Fruit fly (Drosophila melanogaster) whole organism, embryonic: ENCODE data around the gene CG14655.

Source experiments
- Antp ChIP-seq: fragments of 200-800 bp; sonication (Bioruptor generic); optimal IDR thresholded peaks from 3 replicates; lab custom pipeline; 2016; ENCODE audit warnings: missing biosample characterization, missing genetic modification characterization
- BEAF-32 ChIP-seq: fragments of 200-800 bp; sonication (Bioruptor generic); optimal IDR thresholded peaks from 3 replicates; lab custom pipeline; 2017; ENCODE audit warnings: missing biosample characterization, missing genetic modification characterization, mild to moderate bottlenecking, moderate library complexity, missing genetic modification reagents
- Blimp-1 ChIP-seq: fragments of 200-800 bp; sonication (Bioruptor generic); optimal IDR thresholded peaks from 3 replicates; lab custom pipeline; 2018; ENCODE audit warnings: missing biosample characterization, missing genetic modification characterization, mild to moderate bottlenecking, moderate library complexity, missing genetic modification reagents
- CG12155 ChIP-seq: fragments of 200-800 bp; sonication (Bioruptor generic); optimal IDR thresholded peaks from 3 replicates; lab custom pipeline; 2016; ENCODE audit warnings: missing biosample characterization, missing genetic modification characterization
- CG12659 ChIP-seq: fragments of 200-800 bp; sonication (Bioruptor generic); optimal IDR thresholded peaks from 3 replicates; lab custom pipeline; 2017; ENCODE audit warnings: mild to moderate bottlenecking, missing biosample characterization, missing genetic modification reagents, missing genetic modification characterization
- CG12744 ChIP-seq: fragments of 200-800 bp; sonication (Bioruptor generic); optimal IDR thresholded peaks from 2 replicates; lab custom pipeline; 2016; ENCODE audit warnings: missing biosample characterization, missing genetic modification characterization
- CG13296 ChIP-seq: fragments of 200-800 bp; sonication (Bioruptor generic); optimal IDR thresholded peaks from 3 replicates; lab custom pipeline; 2018; ENCODE audit warnings: missing biosample characterization, mild to moderate bottlenecking, missing genetic modification characterization
- CG17612 ChIP-seq: fragments of 200-800 bp; sonication (Bioruptor generic); IDR thresholded peaks from 2 replicates; pipeline ENCODE4 v1.3.6; 2022; ENCODE audit warnings: missing biosample characterization, missing genetic modification characterization
- CG18262 ChIP-seq: fragments of 200-800 bp; optimal IDR thresholded peaks from 3 replicates; lab custom pipeline; 2019; ENCODE audit warnings: missing biosample characterization, mild to moderate bottlenecking, missing genetic modification characterization, moderate library complexity
- CG1832 ChIP-seq: fragments of 200-800 bp; sonication (Bioruptor generic); optimal IDR thresholded peaks from 2 replicates; lab custom pipeline; 2017; ENCODE audit warnings: missing biosample characterization, mild to moderate bottlenecking, missing genetic modification characterization, inconsistent platforms
- CG18764 ChIP-seq: fragments of 200-800 bp; sonication (Bioruptor generic); optimal IDR thresholded peaks from 3 replicates; lab custom pipeline; 2016; ENCODE audit warnings: missing biosample characterization, missing genetic modification characterization
- CG3163 ChIP-seq: fragments of 200-800 bp; sonication (Bioruptor generic); optimal IDR thresholded peaks from 3 replicates; lab custom pipeline; 2016; ENCODE audit warnings: missing biosample characterization, missing genetic modification characterization
- CG34224 ChIP-seq: fragments of 200-800 bp; sonication (Bioruptor generic); IDR thresholded peaks from 3 replicates; pipeline ENCODE4 v1.3.6; 2022; ENCODE audit warnings: missing biosample characterization, missing genetic modification characterization; ENCODE audit not compliant: partially characterized antibody
- CG4328 ChIP-seq: fragments of 200-800 bp; sonication (Bioruptor generic); optimal IDR thresholded peaks from 3 replicates; lab custom pipeline; 2017; ENCODE audit warnings: missing biosample characterization, missing genetic modification reagents, missing genetic modification characterization
- CG4730 ChIP-seq: fragments of 200-800 bp; sonication (Bioruptor generic); IDR thresholded peaks from 2 replicates; pipeline ENCODE4 v1.3.6; 2022; ENCODE audit warnings: missing biosample characterization, missing genetic modification characterization
- CG7357 ChIP-seq: fragments of 200-800 bp; sonication (Bioruptor generic); IDR thresholded peaks from 3 replicates; pipeline ENCODE4 v1.3.6; 2022; ENCODE audit warnings: missing biosample characterization, missing genetic modification characterization
- CG7745 ChIP-seq: fragments of 200-800 bp; sonication (Bioruptor generic); optimal IDR thresholded peaks from 2 replicates; lab custom pipeline; 2018; ENCODE audit warnings: missing biosample characterization, mild to moderate bottlenecking, missing genetic modification characterization, moderate library complexity
- CG7928 ChIP-seq: fragments of 200-800 bp; sonication (Bioruptor generic); optimal IDR thresholded peaks from 2 replicates; lab custom pipeline; 2017; ENCODE audit warnings: missing biosample characterization, mild to moderate bottlenecking, missing genetic modification characterization
- CG8281 ChIP-seq: fragments of 200-800 bp; sonication (Bioruptor generic); optimal IDR thresholded peaks from 2 replicates; lab custom pipeline; 2018; ENCODE audit warnings: missing biosample characterization, mild to moderate bottlenecking, missing genetic modification characterization, moderate library complexity
- CTCF ChIP-seq: fragments of 200-800 bp; sonication (Bioruptor generic); optimal IDR thresholded peaks from 2 replicates; lab custom pipeline; 2017; ENCODE audit warnings: missing biosample characterization, mild to moderate bottlenecking, missing genetic modification characterization, moderate library complexity
- Dad ChIP-seq: fragments of 200-800 bp; sonication (Bioruptor generic); optimal IDR thresholded peaks from 3 replicates; lab custom pipeline; 2016; ENCODE audit warnings: missing biosample characterization, missing genetic modification characterization
- Dip3 ChIP-seq: fragments of 200-800 bp; sonication (Bioruptor generic); optimal IDR thresholded peaks from 3 replicates; lab custom pipeline; 2016; ENCODE audit warnings: missing biosample characterization, missing genetic modification characterization
- Doc2 ChIP-seq: fragments of 200-800 bp; sonication (Bioruptor generic); IDR thresholded peaks from 2 replicates; pipeline ENCODE4 v1.3.6; 2022; ENCODE audit warnings: missing biosample characterization, missing genetic modification characterization
- Elba2 ChIP-seq: fragments of 200-800 bp; sonication (Bioruptor generic); optimal IDR thresholded peaks from 3 replicates; lab custom pipeline; 2016; ENCODE audit warnings: missing biosample characterization, missing genetic modification characterization
- HLH54F ChIP-seq: fragments of 200-800 bp; sonication (Bioruptor generic); optimal IDR thresholded peaks from 3 replicates; lab custom pipeline; 2016; ENCODE audit warnings: missing biosample characterization, missing genetic modification characterization
- HmgZ ChIP-seq: fragments of 200-800 bp; sonication (Bioruptor generic); optimal IDR thresholded peaks from 2 replicates; lab custom pipeline; 2018; ENCODE audit warnings: missing biosample characterization, mild to moderate bottlenecking, missing genetic modification characterization
- Hr3 ChIP-seq: fragments of 200-800 bp; sonication (Bioruptor generic); optimal IDR thresholded peaks from 3 replicates; lab custom pipeline; 2016; ENCODE audit warnings: missing biosample characterization, missing genetic modification characterization
- Hr39 ChIP-seq: fragments of >200 bp; optimal IDR thresholded peaks from 2 replicates; lab custom pipeline; 2017
- NFAT ChIP-seq: fragments of 200-800 bp; sonication (Bioruptor generic); IDR thresholded peaks from 2 replicates; pipeline ENCODE4 v1.3.6; 2022; ENCODE audit warnings: missing biosample characterization, missing genetic modification characterization
- Nf-YC ChIP-seq: fragments of 200-800 bp; optimal IDR thresholded peaks from 3 replicates; lab custom pipeline; 2019; ENCODE audit warnings: missing biosample characterization, mild to moderate bottlenecking, missing genetic modification characterization, moderate library complexity
- Rx ChIP-seq: fragments of 200-800 bp; sonication (Bioruptor generic); IDR thresholded peaks from 2 replicates; pipeline ENCODE4 v1.3.6; 2022; ENCODE audit warnings: missing biosample characterization, missing genetic modification characterization
- Six4 ChIP-seq: fragments of 200-800 bp; sonication (Bioruptor generic); optimal IDR thresholded peaks from 2 replicates; lab custom pipeline; 2016; ENCODE audit warnings: missing biosample characterization, missing genetic modification characterization
- Sry-δ ChIP-seq: fragments of 200-800 bp; sonication (Bioruptor generic); optimal IDR thresholded peaks from 2 replicates; lab custom pipeline; 2016; ENCODE audit warnings: missing biosample characterization, missing genetic modification characterization
- Stat92E ChIP-seq, 3 experiments: fragments of >200 bp in 2 of 3; fragments of 200-800 bp in 1 of 3; sonication (Bioruptor generic) in 1 of 3; optimal IDR thresholded peaks; 2 replicates each; lab custom pipeline; 2017 to 2019; ENCODE audit warnings: missing biosample characterization in 3 of 3, missing genetic modification characterization in 3 of 3, mild to moderate bottlenecking in 1 of 3, moderate library complexity in 1 of 3
- Xbp1 ChIP-seq: fragments of 200-800 bp; sonication (Bioruptor generic); optimal IDR thresholded peaks from 3 replicates; lab custom pipeline; 2016; ENCODE audit warnings: missing biosample characterization, mild to moderate bottlenecking, missing genetic modification characterization
- ase ChIP-seq: fragments of 200-800 bp; sonication (Bioruptor generic); IDR thresholded peaks from 3 replicates; pipeline ENCODE4 v1.3.6; 2022; ENCODE audit warnings: missing biosample characterization, missing genetic modification characterization
- corto ChIP-seq: fragments of 200-800 bp; sonication (Bioruptor generic); optimal IDR thresholded peaks from 2 replicates; lab custom pipeline; 2016; ENCODE audit warnings: missing biosample characterization, mild to moderate bottlenecking, missing genetic modification characterization, moderate library complexity
- fd64A ChIP-seq: fragments of 200-800 bp; sonication (Bioruptor generic); optimal IDR thresholded peaks from 3 replicates; lab custom pipeline; 2018; ENCODE audit warnings: missing biosample characterization, mild to moderate bottlenecking, missing genetic modification characterization
- gem ChIP-seq: fragments of 200-800 bp; sonication (Bioruptor generic); optimal IDR thresholded peaks from 2 replicates; lab custom pipeline; 2019; ENCODE audit warnings: missing biosample characterization, mild to moderate bottlenecking, missing genetic modification characterization, moderate library complexity
- h ChIP-seq: fragments of >200 bp; optimal IDR thresholded peaks from 2 replicates; lab custom pipeline; 2017
- ind ChIP-seq: fragments of 200-800 bp; sonication (Bioruptor generic); optimal IDR thresholded peaks from 3 replicates; lab custom pipeline; 2016; ENCODE audit warnings: missing biosample characterization, missing genetic modification characterization
- jigr1 ChIP-seq: fragments of 200-800 bp; sonication (Bioruptor generic); IDR thresholded peaks from 3 replicates; pipeline ENCODE4 v1.3.6; 2022; ENCODE audit warnings: missing biosample characterization, missing genetic modification characterization
- lbe ChIP-seq: fragments of 200-800 bp; sonication (Bioruptor generic); optimal IDR thresholded peaks from 2 replicates; lab custom pipeline; 2016; ENCODE audit warnings: missing biosample characterization, mild to moderate bottlenecking, missing genetic modification characterization
- luna ChIP-seq: fragments of 200-800 bp; sonication (Bioruptor generic); optimal IDR thresholded peaks from 2 replicates; lab custom pipeline; 2016; ENCODE audit warnings: missing biosample characterization, missing genetic modification characterization
- pho ChIP-seq: fragments of 200-800 bp; sonication (Bioruptor generic); optimal IDR thresholded peaks from 2 replicates; lab custom pipeline; 2016; ENCODE audit warnings: missing biosample characterization, missing genetic modification characterization
- schlank ChIP-seq: fragments of 200-800 bp; sonication (Bioruptor generic); optimal IDR thresholded peaks from 2 replicates; lab custom pipeline; 2018; ENCODE audit warnings: missing biosample characterization, mild to moderate bottlenecking, missing genetic modification characterization
- shn ChIP-seq: fragments of 200-800 bp; sonication (Bioruptor generic); optimal IDR thresholded peaks from 3 replicates; lab custom pipeline; 2016; ENCODE audit warnings: missing biosample characterization, missing genetic modification characterization
- sisA ChIP-seq: fragments of 200-800 bp; sonication (Bioruptor generic); IDR thresholded peaks from 2 replicates; pipeline ENCODE4 v1.3.6; 2022; ENCODE audit warnings: missing biosample characterization, missing genetic modification characterization
- sug ChIP-seq: fragments of 200-800 bp; optimal IDR thresholded peaks from 2 replicates; lab custom pipeline; 2019; ENCODE audit warnings: missing biosample characterization, mild to moderate bottlenecking, missing genetic modification characterization, moderate library complexity
- tgo ChIP-seq: fragments of 200-800 bp; sonication (Bioruptor generic); IDR thresholded peaks from 3 replicates; pipeline ENCODE4 v1.3.6; 2022; ENCODE audit warnings: missing biosample characterization, missing genetic modification characterization
- tna ChIP-seq: fragments of 200-800 bp; sonication (Bioruptor generic); IDR thresholded peaks from 2 replicates; pipeline ENCODE4 v1.3.6; 2022; ENCODE audit warnings: missing biosample characterization, missing genetic modification characterization; ENCODE audit not compliant: partially characterized antibody
- trem ChIP-seq: fragments of 200-800 bp; optimal IDR thresholded peaks from 3 replicates; lab custom pipeline; 2019; ENCODE audit warnings: missing biosample characterization, mild to moderate bottlenecking, missing genetic modification characterization, moderate library complexity
- wdn ChIP-seq: fragments of 200-800 bp; sonication (Bioruptor generic); IDR thresholded peaks from 2 replicates; pipeline ENCODE4 v1.3.6; 2022; ENCODE audit warnings: missing biosample characterization, missing genetic modification characterization

CG14655 gene

DNA sequence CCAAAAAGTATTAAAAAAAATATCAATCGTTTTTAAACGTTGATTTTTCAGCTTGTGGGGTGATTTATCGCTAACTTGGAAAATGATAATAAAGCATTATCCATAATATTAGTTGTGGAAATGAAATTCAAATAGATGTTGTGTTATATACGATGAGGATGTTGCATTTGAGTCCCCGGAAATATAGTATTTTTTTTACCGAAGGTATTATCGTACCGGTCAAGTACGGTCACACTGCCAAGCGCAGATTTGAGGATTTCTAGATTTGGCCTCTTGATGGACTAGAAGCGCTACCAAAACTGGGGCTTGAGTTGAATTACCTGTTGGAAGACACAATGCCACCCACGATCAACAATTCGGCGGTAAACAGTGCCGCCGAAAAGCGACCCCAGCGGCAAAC is 4.7 kb downstream of the CG14655 start (continued):
- TF ChIP-seq Rx (GFP tag; lab: Robert Waterston, UW) = no peak
- TF ChIP-seq CG7928 (GFP tag; lab: Kevin White, UChicago) = no peak
- TF ChIP-seq CG17612 (GFP tag; lab: Robert Waterston, UW) = no peak
- TF ChIP-seq Stat92E (GFP tag; optimal IDR thresholded peaks at IDR 0.05; lab: Kevin White, UChicago) = no peak
- TF ChIP-seq tna = no peak
- no peak for TF ChIP-seq CG18262
- no peak for TF ChIP-seq Six4 (GFP tag; lab: Kevin White, UChicago)
- TF ChIP-seq sug = peak; percentile 21
- TF ChIP-seq CG12659 = peak; percentile 56
- TF ChIP-seq shn = no peak
- TF ChIP-seq HLH54F (GFP tag; lab: Kevin White, UChicago) = peak; percentile 15
- TF ChIP-seq tgo = peak; percentile 41; the same call in 1 of the 3 replicates
- no peak for TF ChIP-seq luna
- TF ChIP-seq pho = peak; percentile 14
- no peak for TF ChIP-seq Nf-YC (tag; lab: Kevin White, UChicago)
- no peak for TF ChIP-seq CG34224 (GFP tag; lab: Robert Waterston, UW)
- no peak for TF ChIP-seq Hr39 (lab: Kevin White, UChicago)
- peak; percentile 15 for TF ChIP-seq CG18764
- no peak for TF ChIP-seq Blimp-1 (GFP tag; lab: Kevin White, UChicago)
- TF ChIP-seq CG13296 = no peak
- no peak for TF ChIP-seq CG1832 (GFP tag; lab: Kevin White, UChicago)
- TF ChIP-seq Elba2 (GFP tag; lab: Kevin White, UChicago) = peak; percentile 13
- TF ChIP-seq jigr1 (GFP tag; lab: Robert Waterston, UW) = no peak
- no peak for TF ChIP-seq NFAT
- TF ChIP-seq CG3163 (GFP tag; lab: Kevin White, UChicago) = no peak
- TF ChIP-seq CG4730 = no peak
- TF ChIP-seq ase = 0 out of 3 replicates have a peak, but pooled peaks have one; percentile 15
- no peak for TF ChIP-seq CG4328 (GFP tag; lab: Kevin White, UChicago)
- TF ChIP-seq BEAF-32 = peak; percentile 40
- peak; percentile 17 for TF ChIP-seq Sry-δ (GFP tag; lab: Kevin White, UChicago)
- no peak for TF ChIP-seq CG8281
- peak; percentile 91 for TF ChIP-seq CG7357 (GFP tag; lab: Robert Waterston, UW)
- TF ChIP-seq Dip3 (GFP tag; lab: Kevin White, UChicago) = peak; percentile 17
- TF ChIP-seq schlank (tag; lab: Kevin White, UChicago) = no peak
- peak; percentile 42 for TF ChIP-seq HmgZ (tag; lab: Kevin White, UChicago)
- no peak for TF ChIP-seq gem (tag; lab: Kevin White, UChicago)
- no peak for TF ChIP-seq lbe (GFP tag; lab: Kevin White, UChicago)
- peak; percentile 16 for TF ChIP-seq ind (GFP tag; lab: Kevin White, UChicago)
- no peak for TF ChIP-seq Doc2 (GFP tag; lab: Robert Waterston, UW)
- no peak for TF ChIP-seq h (lab: Kevin White, UChicago)
- TF ChIP-seq Xbp1 (GFP tag; lab: Kevin White, UChicago) = peak; percentile 59
- no peak for TF ChIP-seq fd64A (GFP tag; lab: Kevin White, UChicago)
- peak; percentile 38 for TF ChIP-seq Hr3 (GFP tag; lab: Kevin White, UChicago)
- TF ChIP-seq corto (GFP tag; lab: Kevin White, UChicago) = no peak
- TF ChIP-seq Antp (GFP tag; lab: Kevin White, UChicago) = no peak
- TF ChIP-seq sisA (GFP tag; lab: Robert Waterston, UW) = no peak
- no peak for TF ChIP-seq CG7745 (tag; lab: Kevin White, UChicago)
- peak; percentile 58 for TF ChIP-seq trem (tag; lab: Kevin White, UChicago)
- no peak for TF ChIP-seq CG12744 (GFP tag; lab: Kevin White, UChicago)
- no peak for TF ChIP-seq Dad
- no peak for TF ChIP-seq CTCF (GFP tag; lab: Kevin White, UChicago)
- TF ChIP-seq wdn (GFP tag; lab: Robert Waterston, UW) = no peak
- peak; percentile 16 for TF ChIP-seq CG12155 (GFP tag; lab: Kevin White, UChicago)
